Fruit fly (Drosophila melanogaster) whole organism, embryonic: ENCODE results near the gene ATPsynG.
A peak's percentile ranks its signal among the peaks of the same experiment; 100 is the strongest.

Experiments used
- Blimp-1 ChIP-seq: fragments of 200-800 bp; sonication (Bioruptor generic); optimal IDR thresholded peaks from 3 replicates; lab custom pipeline; 2018; ENCODE audit warnings: missing biosample characterization, missing genetic modification characterization, mild to moderate bottlenecking, moderate library complexity, missing genetic modification reagents
- CG10209 ChIP-seq: fragments of 200-800 bp; sonication (Bioruptor generic); optimal IDR thresholded peaks from 3 replicates; lab custom pipeline; 2017; ENCODE audit warnings: missing biosample characterization, mild to moderate bottlenecking, missing genetic modification characterization, missing genetic modification reagents
- CG11247 ChIP-seq: fragments of 200-800 bp; sonication (Bioruptor generic); IDR thresholded peaks from 2 replicates; pipeline ENCODE4 v1.3.6; 2022; ENCODE audit warnings: missing biosample characterization, missing genetic modification characterization
- CG11398 ChIP-seq: fragments of 200-800 bp; sonication (Bioruptor generic); optimal IDR thresholded peaks from 2 replicates; lab custom pipeline; 2016; ENCODE audit warnings: missing biosample characterization, missing genetic modification characterization
- CG11504 ChIP-seq: fragments of 200-800 bp; sonication (Bioruptor generic); optimal IDR thresholded peaks from 3 replicates; lab custom pipeline; 2019; ENCODE audit warnings: missing biosample characterization, mild to moderate bottlenecking, missing genetic modification characterization, moderate library complexity
- CG13287 ChIP-seq: fragments of 200-800 bp; sonication (Bioruptor generic); IDR thresholded peaks from 2 replicates; pipeline ENCODE4 v1.3.6; 2022; ENCODE audit warnings: missing biosample characterization, missing genetic modification characterization; ENCODE audit not compliant: partially characterized antibody
- CG17328 ChIP-seq: fragments of 200-800 bp; sonication (Bioruptor generic); IDR thresholded peaks from 2 replicates; pipeline ENCODE4 v1.3.6; 2022; ENCODE audit warnings: missing biosample characterization, missing genetic modification characterization
- CG17912 ChIP-seq: fragments of 200-800 bp; sonication (Bioruptor generic); optimal IDR thresholded peaks from 2 replicates; lab custom pipeline; 2018; ENCODE audit warnings: missing biosample characterization, mild to moderate bottlenecking, missing genetic modification characterization
- CG32532 ChIP-seq: fragments of 200-800 bp; sonication (Bioruptor generic); IDR thresholded peaks from 2 replicates; pipeline ENCODE4 v1.3.6; 2022; ENCODE audit warnings: missing biosample characterization, missing genetic modification characterization
- CG34224 ChIP-seq: fragments of 200-800 bp; sonication (Bioruptor generic); IDR thresholded peaks from 3 replicates; pipeline ENCODE4 v1.3.6; 2022; ENCODE audit warnings: missing biosample characterization, missing genetic modification characterization; ENCODE audit not compliant: partially characterized antibody
- CG34376 ChIP-seq: fragments of 200-800 bp; sonication (Bioruptor generic); optimal IDR thresholded peaks from 2 replicates; lab custom pipeline; 2018; ENCODE audit warnings: missing biosample characterization, mild to moderate bottlenecking, missing genetic modification characterization
- CG4424 ChIP-seq: fragments of 200-800 bp; sonication (Bioruptor generic); optimal IDR thresholded peaks from 3 replicates; lab custom pipeline; 2016; ENCODE audit warnings: missing biosample characterization, missing genetic modification characterization
- CG4707 ChIP-seq: fragments of 200-800 bp; sonication (Bioruptor generic); optimal IDR thresholded peaks from 2 replicates; lab custom pipeline; 2018; ENCODE audit warnings: missing biosample characterization, mild to moderate bottlenecking, missing genetic modification characterization, moderate library complexity
- CG4820 ChIP-seq: fragments of 200-800 bp; sonication (Bioruptor generic); optimal IDR thresholded peaks from 3 replicates; lab custom pipeline; 2016; ENCODE audit warnings: missing biosample characterization, missing genetic modification characterization
- CG6683 ChIP-seq: fragments of 200-800 bp; sonication (Bioruptor generic); optimal IDR thresholded peaks from 2 replicates; lab custom pipeline; 2017; ENCODE audit warnings: missing biosample characterization, mild to moderate bottlenecking, missing genetic modification characterization, missing genetic modification reagents
- CG8290 ChIP-seq, 3 experiments: fragments of 200-800 bp; sonication (Bioruptor generic); optimal IDR thresholded peaks; 2 replicates each; lab custom pipeline; 2016 to 2019; ENCODE audit warnings: missing biosample characterization in 3 of 3, missing genetic modification characterization in 3 of 3, mild to moderate bottlenecking in 2 of 3, moderate library complexity in 1 of 3
- CG8944 ChIP-seq: fragments of 200-800 bp; sonication (Bioruptor generic); optimal IDR thresholded peaks from 3 replicates; lab custom pipeline; 2016; ENCODE audit warnings: missing biosample characterization, missing genetic modification characterization
- CG9727 ChIP-seq: fragments of 200-800 bp; sonication (Bioruptor generic); optimal IDR thresholded peaks from 3 replicates; lab custom pipeline; 2017; ENCODE audit warnings: missing biosample characterization, mild to moderate bottlenecking, missing genetic modification characterization
- Dip3 ChIP-seq: fragments of 200-800 bp; sonication (Bioruptor generic); optimal IDR thresholded peaks from 3 replicates; lab custom pipeline; 2016; ENCODE audit warnings: missing biosample characterization, missing genetic modification characterization
- Dll ChIP-seq: fragments of 200-800 bp; sonication (Bioruptor generic); IDR thresholded peaks from 4 replicates; pipeline ENCODE4 v1.3.6; 2022; ENCODE audit warnings: missing biosample characterization, missing genetic modification characterization; ENCODE audit not compliant: partially characterized antibody
- Dref ChIP-seq: fragments of 200-800 bp; sonication (Bioruptor generic); IDR thresholded peaks from 2 replicates; pipeline ENCODE4 v1.3.6; 2022; ENCODE audit warnings: missing biosample characterization, missing genetic modification characterization
- Ets65A ChIP-seq: fragments of 200-800 bp; sonication (Bioruptor generic); peaks from one replicate; lab custom pipeline; 2016; ENCODE audit warnings: missing biosample characterization, missing genetic modification characterization
- Hsf ChIP-seq: fragments of 200-800 bp; sonication (Bioruptor generic); optimal IDR thresholded peaks from 3 replicates; lab custom pipeline; 2016; ENCODE audit warnings: missing biosample characterization, missing genetic modification characterization
- Kr ChIP-seq: fragments of 200-800 bp; sonication (Bioruptor generic); optimal IDR thresholded peaks from 2 replicates; lab custom pipeline; 2017; ENCODE audit warnings: missing biosample characterization, mild to moderate bottlenecking, missing genetic modification characterization
- Med ChIP-seq: fragments of 200-800 bp; sonication (Bioruptor generic); peaks from one replicate; lab custom pipeline; 2016; ENCODE audit warnings: missing biosample characterization, missing genetic modification characterization, mild to moderate bottlenecking, inconsistent platforms, moderate library complexity
- ara ChIP-seq: fragments of 200-800 bp; sonication (Bioruptor generic); IDR thresholded peaks from 2 replicates; pipeline ENCODE4 v1.3.6; 2022; ENCODE audit warnings: missing biosample characterization, missing genetic modification characterization
- bsh ChIP-seq, 2 experiments: fragments of 200-800 bp; sonication (Bioruptor generic); optimal IDR thresholded peaks; 2 replicates each; lab custom pipeline; 2017 to 2018; ENCODE audit warnings: mild to moderate bottlenecking in 2 of 2, missing biosample characterization in 2 of 2, missing genetic modification characterization in 2 of 2, moderate library complexity in 1 of 2
- chm ChIP-seq: fragments of 200-800 bp; sonication (Bioruptor generic); IDR thresholded peaks from 2 replicates; pipeline ENCODE4 v1.3.6; 2022; ENCODE audit warnings: missing biosample characterization, missing genetic modification characterization
- chn ChIP-seq: fragments of 200-800 bp; sonication (Bioruptor generic); optimal IDR thresholded peaks from 2 replicates; lab custom pipeline; 2016; ENCODE audit warnings: missing biosample characterization, missing genetic modification characterization
- corto ChIP-seq: fragments of 200-800 bp; sonication (Bioruptor generic); optimal IDR thresholded peaks from 2 replicates; lab custom pipeline; 2016; ENCODE audit warnings: missing biosample characterization, mild to moderate bottlenecking, missing genetic modification characterization, moderate library complexity
- dmrt11E ChIP-seq: fragments of 200-800 bp; sonication (Bioruptor generic); optimal IDR thresholded peaks from 3 replicates; lab custom pipeline; 2018; ENCODE audit warnings: missing biosample characterization, mild to moderate bottlenecking, missing genetic modification characterization, moderate library complexity
- en ChIP-seq: fragments of 200-800 bp; sonication (Bioruptor generic); optimal IDR thresholded peaks from 2 replicates; lab custom pipeline; 2016; ENCODE audit warnings: missing biosample characterization, missing genetic modification characterization
- gem ChIP-seq: fragments of 200-800 bp; sonication (Bioruptor generic); optimal IDR thresholded peaks from 2 replicates; lab custom pipeline; 2019; ENCODE audit warnings: missing biosample characterization, mild to moderate bottlenecking, missing genetic modification characterization, moderate library complexity
- gro ChIP-seq: fragments of 200-800 bp; sonication (Bioruptor generic); optimal IDR thresholded peaks from 2 replicates; lab custom pipeline; 2016; ENCODE audit warnings: missing biosample characterization, missing genetic modification characterization
- lola ChIP-seq, 3 experiments: fragments of >200 bp in 2 of 3; fragments of 200-800 bp in 1 of 3; sonication (Bioruptor generic) in 1 of 3; optimal IDR thresholded peaks; 2 replicates each; lab custom pipeline; 2017 to 2019; ENCODE audit warnings: missing biosample characterization in 3 of 3, missing genetic modification characterization in 3 of 3, mild to moderate bottlenecking in 1 of 3, moderate library complexity in 1 of 3
- org-1 ChIP-seq: fragments of 200-800 bp; sonication (Bioruptor generic); optimal IDR thresholded peaks from 2 replicates; lab custom pipeline; 2017; ENCODE audit warnings: missing biosample characterization, missing genetic modification characterization
- prd ChIP-seq, 3 experiments: fragments of >200 bp in 2 of 3; fragments of 200-800 bp in 1 of 3; sonication (Bioruptor generic) in 1 of 3; optimal IDR thresholded peaks in 2 of 3; IDR thresholded peaks in 1 of 3; 2 replicates in 2 of 3; 3 replicates in 1 of 3; pipeline versions ENCODE4 v1.3.6 to Lab custom; 2017 to 2022; ENCODE audit warnings: missing biosample characterization in 1 of 3, missing genetic modification characterization in 1 of 3
- row ChIP-seq: fragments of 200-800 bp; sonication (Bioruptor generic); IDR thresholded peaks from 3 replicates; pipeline ENCODE4 v1.3.6; 2022; ENCODE audit warnings: missing biosample characterization, missing genetic modification characterization
- stwl ChIP-seq: fragments of 200-800 bp; sonication (Bioruptor generic); optimal IDR thresholded peaks from 3 replicates; lab custom pipeline; 2018; ENCODE audit warnings: missing biosample characterization, mild to moderate bottlenecking, missing genetic modification characterization, moderate library complexity
- tap ChIP-seq: fragments of 200-800 bp; optimal IDR thresholded peaks from 3 replicates; lab custom pipeline; 2019; ENCODE audit warnings: missing biosample characterization, mild to moderate bottlenecking, missing genetic modification characterization, moderate library complexity
- usp ChIP-seq: fragments of >200 bp; optimal IDR thresholded peaks from 2 replicates; lab custom pipeline; 2017; ENCODE audit warnings: missing biosample characterization, missing genetic modification characterization
- vvl ChIP-seq: fragments of 200-800 bp; sonication (Bioruptor generic); IDR thresholded peaks from 2 replicates; pipeline ENCODE4 v1.3.6; 2022; ENCODE audit warnings: missing biosample characterization, missing genetic modification characterization
- zen ChIP-seq: fragments of 200-800 bp; sonication (Bioruptor generic); optimal IDR thresholded peaks from 3 replicates; lab custom pipeline; 2018; ENCODE audit warnings: missing biosample characterization, mild to moderate bottlenecking, missing genetic modification characterization, moderate library complexity
- zen2 ChIP-seq: fragments of 200-800 bp; sonication (Bioruptor generic); IDR thresholded peaks from 3 replicates; pipeline ENCODE4 v1.3.6; 2022; ENCODE audit warnings: missing biosample characterization, missing genetic modification characterization; ENCODE audit not compliant: partially characterized antibody

ATPsynG gene

dm6 chr2L:11014671-11015070 is 38.5 kb upstream of the ATPsynG start (continued):
- TF ChIP-seq bsh (GFP tag; optimal IDR thresholded peaks at IDR 0.05; lab: Kevin White, UChicago) (peak; percentile 28 to 55), CG13287 (GFP tag; lab: Robert Waterston, UW) (no peak), row (peak; percentile 15; the same call in 1 of the 3 replicates), lola (GFP tag; optimal IDR thresholded peaks at IDR 0.05; lab: Kevin White, UChicago) (peak in 1 of 3 experiments; percentile 17), gro (GFP tag; lab: Kevin White, UChicago) (no peak), org-1 (GFP tag; lab: Kevin White, UChicago) (no peak), CG6683 (GFP tag; lab: Kevin White, UChicago) (no peak), gem (tag; lab: Kevin White, UChicago) (peak; percentile 28), dmrt11E (tag; lab: Kevin White, UChicago) (peak; percentile 4), CG11398 (no peak), Blimp-1 (GFP tag; lab: Kevin White, UChicago) (no peak), Hsf (no peak), zen2 (GFP tag; lab: Robert Waterston, UW) (no peak), CG4707 (GFP tag; lab: Kevin White, UChicago) (no peak), zen (tag; lab: Kevin White, UChicago) (no peak), CG9727 (no peak), Kr (GFP tag; lab: Kevin White, UChicago) (no peak), en (no peak), chn (GFP tag; lab: Kevin White, UChicago) (no peak), CG32532 (GFP tag; lab: Robert Waterston, UW) (no peak), chm (GFP tag; lab: Robert Waterston, UW) (no peak)

dm6 chr2L:11014018-11014611 is 37.9 kb upstream of the ATPsynG start:
- peak; percentile 14 for TF ChIP-seq stwl (tag; lab: Kevin White, UChicago)
- 0 out of 4 replicates have a peak, but pooled peaks have one; percentile 22 for TF ChIP-seq Dll (GFP tag; lab: Robert Waterston, UW)
- 0 out of 2 replicates have a peak, but pooled peaks have one; percentile 16 for TF ChIP-seq CG17328 (GFP tag; lab: Robert Waterston, UW)
- TF ChIP-seq tap (tag; lab: Kevin White, UChicago): no peak
- 0 out of 2 replicates have a peak, but pooled peaks have one; percentile 20 for TF ChIP-seq ara
- TF ChIP-seq CG11504 (tag; lab: Kevin White, UChicago): peak; percentile 89
- no peak for TF ChIP-seq Dip3 (GFP tag; lab: Kevin White, UChicago)
- no peak for TF ChIP-seq CG34376 (GFP tag; lab: Kevin White, UChicago)
- TF ChIP-seq CG11247 (GFP tag; lab: Robert Waterston, UW): 0 out of 2 replicates have a peak, but pooled peaks have one; percentile 27
- no peak for TF ChIP-seq vvl (GFP tag; lab: Robert Waterston, UW)
- TF ChIP-seq CG10209: no peak
- no peak for TF ChIP-seq CG8290 (GFP tag; optimal IDR thresholded peaks at IDR 0.05; lab: Kevin White, UChicago)
- TF ChIP-seq CG8290 (tag; optimal IDR thresholded peaks at IDR 0.05; lab: Kevin White, UChicago): no peak
- no peak for TF ChIP-seq corto (GFP tag; lab: Kevin White, UChicago)
- TF ChIP-seq CG17912: no peak
- TF ChIP-seq Ets65A (GFP tag; lab: Kevin White, UChicago): peak; percentile 86
- TF ChIP-seq CG34224 (GFP tag; lab: Robert Waterston, UW): 0 out of 3 replicates have a peak, but pooled peaks have one; percentile 14
- TF ChIP-seq Dref: 0 out of 2 replicates have a peak, but pooled peaks have one; percentile 27
- TF ChIP-seq Med: peak; percentile 44
- no peak for TF ChIP-seq en
- TF ChIP-seq CG4424 (GFP tag; lab: Kevin White, UChicago): peak; percentile 96
- no peak for TF ChIP-seq usp (GFP tag; lab: Kevin White, UChicago)
- no peak for TF ChIP-seq CG4820
- TF ChIP-seq CG8944 (GFP tag; lab: Kevin White, UChicago): no peak
- TF ChIP-seq prd (optimal IDR thresholded peaks at IDR 0.05; lab: Kevin White, UChicago): no peak
- 0 out of 3 replicates have a peak, but pooled peaks have one; percentile 14 for TF ChIP-seq prd (GFP tag; IDR thresholded peaks at IDR 0.05; lab: Robert Waterston, UW)
